Fruit fly (Drosophila melanogaster) whole organism, embryonic: ENCODE data around the gene CG10353.

Experiments used
- BEAF-32 ChIP-seq: fragments of 200-800 bp; sonication (Bioruptor generic); optimal IDR thresholded peaks from 3 replicates; lab custom pipeline; 2017; ENCODE audit warnings: missing biosample characterization, missing genetic modification characterization, mild to moderate bottlenecking, moderate library complexity, missing genetic modification reagents
- Blimp-1 ChIP-seq: fragments of 200-800 bp; sonication (Bioruptor generic); optimal IDR thresholded peaks from 3 replicates; lab custom pipeline; 2018; ENCODE audit warnings: missing biosample characterization, missing genetic modification characterization, mild to moderate bottlenecking, moderate library complexity, missing genetic modification reagents
- CG10147 ChIP-seq: fragments of 200-800 bp; sonication (Bioruptor generic); optimal IDR thresholded peaks from 2 replicates; lab custom pipeline; 2019; ENCODE audit warnings: missing biosample characterization, mild to moderate bottlenecking, missing genetic modification characterization, moderate library complexity
- CG10321 ChIP-seq: fragments of 200-800 bp; sonication (Bioruptor generic); IDR thresholded peaks from 2 replicates; pipeline ENCODE4 v1.3.6; 2022; ENCODE audit warnings: missing biosample characterization, missing genetic modification characterization
- CG10979 ChIP-seq: fragments of 200-800 bp; sonication (Bioruptor generic); optimal IDR thresholded peaks from 2 replicates; lab custom pipeline; 2018; ENCODE audit warnings: missing biosample characterization, mild to moderate bottlenecking, missing genetic modification characterization, moderate library complexity
- CG11247 ChIP-seq: fragments of 200-800 bp; sonication (Bioruptor generic); IDR thresholded peaks from 2 replicates; pipeline ENCODE4 v1.3.6; 2022; ENCODE audit warnings: missing biosample characterization, missing genetic modification characterization
- CG12155 ChIP-seq: fragments of 200-800 bp; sonication (Bioruptor generic); optimal IDR thresholded peaks from 3 replicates; lab custom pipeline; 2016; ENCODE audit warnings: missing biosample characterization, missing genetic modification characterization
- CG13894 ChIP-seq: fragments of 200-800 bp; sonication (Bioruptor generic); optimal IDR thresholded peaks from 3 replicates; lab custom pipeline; 2018; ENCODE audit warnings: missing biosample characterization, mild to moderate bottlenecking, missing genetic modification characterization, moderate library complexity
- CG14050 ChIP-seq: fragments of 200-800 bp; sonication (Bioruptor generic); IDR thresholded peaks from 3 replicates; pipeline ENCODE4 v1.3.6; 2022; ENCODE audit warnings: missing biosample characterization, missing genetic modification characterization
- CG14667 ChIP-seq: fragments of 200-800 bp; sonication (Bioruptor generic); IDR thresholded peaks from 2 replicates; pipeline ENCODE4 v1.3.6; 2022; ENCODE audit warnings: missing biosample characterization, missing genetic modification characterization
- CG14860 ChIP-seq: fragments of 200-800 bp; sonication (Bioruptor generic); IDR thresholded peaks from 3 replicates; pipeline ENCODE4 v1.3.6; 2022; ENCODE audit warnings: missing biosample characterization, missing genetic modification characterization; ENCODE audit not compliant: partially characterized antibody
- CG15479 ChIP-seq: fragments of 200-800 bp; sonication (Bioruptor generic); optimal IDR thresholded peaks from 3 replicates; lab custom pipeline; 2019; ENCODE audit warnings: missing biosample characterization, mild to moderate bottlenecking, missing genetic modification characterization, moderate library complexity
- CG4360 ChIP-seq: fragments of 200-800 bp; sonication (Bioruptor generic); IDR thresholded peaks from 2 replicates; pipeline ENCODE4 v1.3.6; 2022; ENCODE audit warnings: missing biosample characterization, missing genetic modification characterization
- CG4707 ChIP-seq: fragments of 200-800 bp; sonication (Bioruptor generic); optimal IDR thresholded peaks from 2 replicates; lab custom pipeline; 2018; ENCODE audit warnings: missing biosample characterization, mild to moderate bottlenecking, missing genetic modification characterization, moderate library complexity
- CG8765 ChIP-seq: fragments of 200-800 bp; sonication (Bioruptor generic); IDR thresholded peaks from 2 replicates; pipeline ENCODE4 v1.3.6; 2022; ENCODE audit warnings: missing biosample characterization, missing genetic modification characterization
- CG9797 ChIP-seq: fragments of 200-800 bp; sonication (Bioruptor generic); optimal IDR thresholded peaks from 3 replicates; lab custom pipeline; 2018; ENCODE audit warnings: missing biosample characterization, mild to moderate bottlenecking, missing genetic modification characterization
- Ets65A ChIP-seq: fragments of 200-800 bp; sonication (Bioruptor generic); peaks from one replicate; lab custom pipeline; 2016; ENCODE audit warnings: missing biosample characterization, missing genetic modification characterization
- Hmr ChIP-seq: fragments of 200-800 bp; sonication (Bioruptor generic); optimal IDR thresholded peaks from 3 replicates; lab custom pipeline; 2017; ENCODE audit warnings: mild to moderate bottlenecking, missing biosample characterization, missing genetic modification reagents, missing genetic modification characterization
- Meics ChIP-seq: fragments of 200-800 bp; sonication (Bioruptor generic); optimal IDR thresholded peaks from 2 replicates; lab custom pipeline; 2017; ENCODE audit warnings: missing biosample characterization, mild to moderate bottlenecking, missing genetic modification characterization
- NC2α ChIP-seq: fragments of 200-800 bp; sonication (Bioruptor generic); optimal IDR thresholded peaks from 2 replicates; lab custom pipeline; 2016; ENCODE audit warnings: missing biosample characterization, missing genetic modification characterization
- Pdp1 ChIP-seq, 2 experiments: fragments of 200-800 bp; sonication (Bioruptor generic); optimal IDR thresholded peaks; 3 replicates each; lab custom pipeline; 2016; ENCODE audit warnings: missing biosample characterization in 2 of 2, missing genetic modification characterization in 2 of 2, mild to moderate bottlenecking in 1 of 2, moderate library complexity in 1 of 2
- Ravus ChIP-seq: fragments of 200-800 bp; sonication (Bioruptor generic); IDR thresholded peaks from 2 replicates; pipeline ENCODE4 v1.3.6; 2022; ENCODE audit warnings: missing biosample characterization, missing genetic modification characterization
- Stat92E ChIP-seq, 3 experiments: fragments of >200 bp in 2 of 3; fragments of 200-800 bp in 1 of 3; sonication (Bioruptor generic) in 1 of 3; optimal IDR thresholded peaks; 2 replicates each; lab custom pipeline; 2017 to 2019; ENCODE audit warnings: missing biosample characterization in 3 of 3, missing genetic modification characterization in 3 of 3, mild to moderate bottlenecking in 1 of 3, moderate library complexity in 1 of 3
- Xrp1 ChIP-seq: fragments of 200-800 bp; sonication (Bioruptor generic); IDR thresholded peaks from 2 replicates; pipeline ENCODE4 v1.3.6; 2022; ENCODE audit warnings: missing biosample characterization, missing genetic modification characterization
- amos ChIP-seq: fragments of 200-800 bp; sonication (Bioruptor generic); IDR thresholded peaks from 2 replicates; pipeline ENCODE4 v1.3.6; 2022; ENCODE audit warnings: missing biosample characterization, missing genetic modification characterization; ENCODE audit not compliant: partially characterized antibody
- az2 ChIP-seq: fragments of 200-800 bp; sonication (Bioruptor generic); optimal IDR thresholded peaks from 3 replicates; lab custom pipeline; 2016; ENCODE audit warnings: missing biosample characterization, missing genetic modification characterization
- danr ChIP-seq: fragments of 200-800 bp; sonication (Bioruptor generic); IDR thresholded peaks from 2 replicates; pipeline ENCODE4 v1.3.6; 2022; ENCODE audit warnings: missing biosample characterization, missing genetic modification characterization
- en ChIP-seq: fragments of 200-800 bp; sonication (Bioruptor generic); optimal IDR thresholded peaks from 2 replicates; lab custom pipeline; 2016; ENCODE audit warnings: missing biosample characterization, missing genetic modification characterization
- kay ChIP-seq: fragments of 200-800 bp; sonication (Bioruptor generic); optimal IDR thresholded peaks from 2 replicates; lab custom pipeline; 2016; ENCODE audit warnings: missing biosample characterization, missing genetic modification characterization
- lmd ChIP-seq: fragments of 200-800 bp; sonication (Bioruptor generic); IDR thresholded peaks from 2 replicates; pipeline ENCODE4 v1.3.6; 2022; ENCODE audit warnings: missing biosample characterization, missing genetic modification characterization
- nerfin-2 ChIP-seq: fragments of 200-800 bp; sonication (Bioruptor generic); IDR thresholded peaks from 2 replicates; pipeline ENCODE4 v1.3.6; 2022; ENCODE audit warnings: missing biosample characterization, missing genetic modification characterization; ENCODE audit not compliant: partially characterized antibody
- p53 ChIP-seq: fragments of 200-800 bp; sonication (Bioruptor generic); optimal IDR thresholded peaks from 2 replicates; lab custom pipeline; 2016; ENCODE audit warnings: missing biosample characterization, missing genetic modification characterization
- pum ChIP-seq: fragments of 200-800 bp; sonication (Bioruptor generic); optimal IDR thresholded peaks from 2 replicates; lab custom pipeline; 2016; ENCODE audit warnings: missing biosample characterization, missing genetic modification characterization
- zen ChIP-seq: fragments of 200-800 bp; sonication (Bioruptor generic); optimal IDR thresholded peaks from 3 replicates; lab custom pipeline; 2018; ENCODE audit warnings: missing biosample characterization, mild to moderate bottlenecking, missing genetic modification characterization, moderate library complexity
- zfh1 ChIP-seq: fragments of 200-800 bp; sonication (Bioruptor generic); IDR thresholded peaks from 3 replicates; pipeline ENCODE4 v1.3.6; 2022; ENCODE audit warnings: missing biosample characterization, missing genetic modification characterization

Gene CG10353

DNA sequence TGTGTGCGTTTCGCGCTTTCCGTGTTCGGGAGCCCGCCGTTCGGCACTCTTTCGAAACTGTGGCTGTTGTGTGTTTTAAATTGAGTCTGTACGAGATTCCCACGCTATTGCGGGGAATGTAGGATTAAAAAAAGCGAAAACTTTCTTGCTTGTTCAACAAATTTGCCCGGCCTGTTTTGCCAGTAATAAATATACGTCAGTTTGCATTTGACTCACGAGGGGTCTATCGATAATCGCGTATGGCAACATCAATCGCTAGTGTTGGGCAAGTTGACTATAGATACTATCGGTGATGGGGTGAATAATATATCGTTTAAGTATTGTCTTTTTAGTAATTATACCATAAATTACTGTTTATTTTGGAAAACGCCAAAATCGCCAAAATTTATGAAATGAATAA lies 18.2 kb upstream of the CG10353 start, which contains the start of gene Upf1 (continued):
- TF ChIP-seq CG4707 (GFP tag; lab: Kevin White, UChicago): no peak
- TF ChIP-seq CG10979 (tag; lab: Kevin White, UChicago): no peak
- no peak for TF ChIP-seq p53 (GFP tag; lab: Kevin White, UChicago)
- TF ChIP-seq kay: no peak
- TF ChIP-seq CG8765 (GFP tag; lab: Robert Waterston, UW): no peak
- TF ChIP-seq CG10147: no peak
- no peak for TF ChIP-seq Meics
- no peak for TF ChIP-seq CG13894 (tag; lab: Kevin White, UChicago)
- no peak for TF ChIP-seq Xrp1 (GFP tag; lab: Robert Waterston, UW)
- TF ChIP-seq CG15479: no peak
- TF ChIP-seq Pdp1 (GFP tag; optimal IDR thresholded peaks at IDR 0.05; lab: Kevin White, UChicago): no peak
- peak; percentile 90 for TF ChIP-seq CG14860 (GFP tag; lab: Robert Waterston, UW)
- TF ChIP-seq lmd (GFP tag; lab: Robert Waterston, UW): no peak
- no peak for TF ChIP-seq az2
- TF ChIP-seq CG12155 (GFP tag; lab: Kevin White, UChicago): no peak
- no peak for TF ChIP-seq CG11247
- no peak for TF ChIP-seq CG14050 (GFP tag; lab: Robert Waterston, UW)

- TF ChIP-seq Ravus (no peak), Ets65A (GFP tag; lab: Kevin White, UChicago) (peak; percentile 24), CG4360 (GFP tag; lab: Robert Waterston, UW) (peak; percentile 92)
These were observed 8.2 kb upstream of the CG10353 start for dm6 chrX:11895141-11895540.

- no peak for TF ChIP-seq zfh1 (GFP tag; lab: Robert Waterston, UW)
- TF ChIP-seq CG14667: no peak
- peak; percentile 64 for TF ChIP-seq Blimp-1 (GFP tag; lab: Kevin White, UChicago)
These were observed 7.2 kb upstream of the CG10353 start for dm6 chrX:11894198-11894597.

DNA sequence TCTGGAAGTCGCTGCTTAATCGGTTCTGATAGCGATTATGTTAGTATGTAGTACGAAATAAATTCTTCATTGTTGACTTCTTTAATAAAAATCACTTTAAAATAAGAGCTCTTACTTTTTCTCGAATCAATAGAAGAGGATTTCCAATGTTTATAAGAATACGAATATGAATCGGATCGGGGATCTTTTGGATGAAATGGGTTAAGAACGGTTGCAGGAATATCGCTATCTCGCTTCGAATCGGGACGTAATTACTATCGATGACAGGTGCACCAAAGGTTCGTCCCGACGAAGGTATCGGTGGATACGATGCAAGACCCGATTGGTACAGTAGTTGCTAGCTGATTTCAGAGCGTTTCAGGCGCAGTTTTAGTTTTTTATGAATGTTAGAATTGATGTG lies 6.7 kb upstream of the CG10353 start, which contains the start of gene wisp:
Gene wisp, plus strand, starts transcription at position 301 of the 400 bp plus-strand sequence.
- TF ChIP-seq nerfin-2 (GFP tag; lab: Robert Waterston, UW): no peak
- no peak for TF ChIP-seq danr (GFP tag; lab: Robert Waterston, UW)
- TF ChIP-seq NC2α (GFP tag; lab: Kevin White, UChicago): no peak
- TF ChIP-seq CG10321 (GFP tag; lab: Robert Waterston, UW): no peak
- peak; percentile 21 for TF ChIP-seq BEAF-32 (GFP tag; lab: Kevin White, UChicago)
- no peak for TF ChIP-seq pum (GFP tag; lab: Kevin White, UChicago)
- no peak for TF ChIP-seq Stat92E (GFP tag; optimal IDR thresholded peaks at IDR 0.05; lab: Kevin White, UChicago)
- no peak for TF ChIP-seq en (GFP tag; lab: Kevin White, UChicago)
- TF ChIP-seq Hmr (GFP tag; lab: Kevin White, UChicago): no peak
- TF ChIP-seq CG9797 (GFP tag; lab: Kevin White, UChicago): no peak
- peak; percentile 37; the same call in 1 of the 2 replicates for TF ChIP-seq amos (GFP tag; lab: Robert Waterston, UW)
- peak; percentile 19 for TF ChIP-seq zen
